Worm (Caenorhabditis elegans): ENCODE results near the gene unc-93.

The unc-93 gene

DNA sequence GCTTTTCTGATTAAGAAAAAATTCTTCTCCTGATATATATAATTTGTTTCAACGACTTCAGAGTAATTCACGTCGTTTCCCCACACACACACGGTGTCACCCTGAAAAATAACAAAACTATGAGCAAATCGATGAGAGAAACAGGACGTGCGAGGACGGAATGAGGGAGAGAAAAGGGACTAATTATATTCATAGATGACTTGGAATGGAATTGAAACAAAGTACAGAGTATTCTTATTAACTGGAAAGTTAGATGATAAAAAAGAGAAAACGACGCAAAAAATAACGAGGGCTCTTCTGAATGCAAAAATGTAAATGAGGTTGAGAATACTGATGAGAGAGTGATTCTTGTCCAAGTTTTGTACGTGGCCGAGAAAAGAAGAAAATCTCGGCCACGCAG lies 26.2 kb downstream of the unc-93 start, which contains the start of gene C46F11.6:
TSS of gene C46F11.6 (minus strand) at position 101 of the 400 bp plus-strand sequence.
- TF ChIP-seq nhr-28 (tag; optimal IDR thresholded peaks at IDR 0.05) (no peak), blmp-1 (tag; optimal IDR thresholded peaks at IDR 0.05) (no peak)

DNA sequence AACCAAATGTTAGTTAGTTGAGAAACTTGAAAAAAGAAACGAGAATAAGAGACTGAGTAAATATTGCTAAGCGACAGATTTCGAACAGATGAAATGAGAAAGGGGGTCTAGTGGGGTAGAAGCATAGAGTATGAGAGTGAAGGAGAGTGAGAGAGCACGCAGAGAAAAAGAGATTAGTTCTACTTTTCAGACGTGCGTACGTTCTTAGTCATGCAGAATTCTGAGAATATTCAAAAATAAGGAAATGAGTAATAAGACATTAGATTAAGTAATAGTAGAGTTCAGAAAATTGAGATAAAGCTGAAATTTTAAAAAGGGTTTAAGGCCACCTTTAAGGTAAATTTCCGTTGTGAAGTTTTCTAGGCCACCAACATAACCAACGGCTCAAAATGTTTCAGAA lies 26.8 kb downstream of the unc-93 start:
- TF ChIP-seq mep-1 (tag; optimal IDR thresholded peaks at IDR 0.05) (no peak), bed-3 (GFP tag; optimal IDR thresholded peaks at IDR 0.05) (no peak)

DNA sequence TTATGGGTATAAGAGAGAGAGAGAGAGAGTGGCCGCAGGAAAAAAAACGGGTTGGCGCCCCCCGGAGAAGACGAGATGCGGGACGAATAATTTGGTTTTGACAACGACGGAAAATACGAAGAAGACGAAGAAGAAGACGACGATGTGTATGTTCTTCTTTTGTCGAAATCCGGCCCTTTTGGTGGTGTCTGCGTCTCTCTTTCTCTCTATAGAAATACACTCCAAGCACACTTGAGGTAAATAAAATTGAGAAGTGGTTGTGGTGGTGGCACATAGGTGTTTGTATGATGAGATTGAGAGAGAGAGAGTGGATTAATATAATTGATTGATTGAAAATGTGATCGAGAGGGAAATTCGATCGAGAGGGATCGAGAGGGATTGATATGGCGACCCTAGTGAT lies 28.7 kb downstream of the unc-93 start:
- TF ChIP-seq pha-4 (tag; optimal IDR thresholded peaks at IDR 0.05) = peak; percentile 55
- no peak for TF ChIP-seq mab-5 (tag; optimal IDR thresholded peaks at IDR 0.05)
- peak; percentile 1 for TF ChIP-seq nhr-237 (tag; optimal IDR thresholded peaks at IDR 0.05)
- peak; percentile 88 for TF ChIP-seq ces-1 (GFP tag; optimal IDR thresholded peaks at IDR 0.05)
- TF ChIP-seq mls-2 (tag; optimal IDR thresholded peaks at IDR 0.05) = peak; percentile 24

DNA sequence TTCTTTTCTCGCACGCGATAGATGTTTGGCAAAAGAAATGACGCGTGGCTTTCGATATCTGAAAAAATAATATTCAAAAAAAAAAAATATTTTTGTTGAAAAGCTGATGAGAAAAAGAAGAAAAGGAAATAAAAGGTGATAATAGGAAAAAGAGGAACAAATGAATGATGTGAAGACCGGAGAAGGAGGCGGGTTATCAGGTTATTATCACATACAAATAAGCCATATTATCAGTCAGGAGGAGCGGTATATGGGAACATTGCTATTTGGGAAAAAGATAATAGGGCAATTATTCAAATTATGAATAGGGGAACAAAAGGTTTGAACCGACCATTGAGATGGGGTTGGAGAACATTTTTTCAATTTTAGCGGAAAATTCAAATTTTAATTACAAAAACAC lies 30.0 kb downstream of the unc-93 start:
- TF ChIP-seq unc-62 (GFP tag; optimal IDR thresholded peaks at IDR 0.05) (no peak), nhr-12 (tag; optimal IDR thresholded peaks at IDR 0.05) (no peak), zip-8 (tag; optimal IDR thresholded peaks at IDR 0.05) (no peak), unc-39 (tag; optimal IDR thresholded peaks at IDR 0.05) (no peak), ceh-83 (GFP tag; optimal IDR thresholded peaks at IDR 0.05) (no peak), sptf-1 (tag; optimal IDR thresholded peaks at IDR 0.05) (no peak), lin-32 (GFP tag; optimal IDR thresholded peaks at IDR 0.05) (no peak), tbx-8 (GFP tag; optimal IDR thresholded peaks at IDR 0.05) (no peak)

DNA sequence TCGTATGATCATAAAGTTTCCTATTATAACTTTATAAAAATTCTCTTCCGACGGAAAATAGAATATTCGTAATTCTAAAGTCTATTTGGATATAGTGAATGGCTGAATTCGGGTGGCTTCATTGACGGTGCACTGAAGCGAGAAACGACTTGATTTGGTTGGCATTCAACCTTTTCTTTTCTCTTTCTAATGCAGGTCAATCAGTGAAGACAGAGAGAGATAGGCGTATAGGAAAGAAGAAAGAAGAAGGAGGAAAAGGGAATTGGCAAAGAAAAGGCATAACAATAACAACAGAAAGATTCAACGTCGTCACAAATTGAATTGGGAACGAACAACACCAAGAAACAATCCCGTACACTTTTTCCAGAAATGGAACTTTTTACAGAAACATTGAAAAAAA lies 31.3 kb downstream of the unc-93 start:
- TF ChIP-seq nhr-12 (tag; optimal IDR thresholded peaks at IDR 0.05) (no peak), pha-4 (tag; optimal IDR thresholded peaks at IDR 0.05) (no peak), elt-3 (tag; optimal IDR thresholded peaks at IDR 0.05) (no peak), mab-5 (tag; optimal IDR thresholded peaks at IDR 0.05) (no peak), mls-2 (tag; optimal IDR thresholded peaks at IDR 0.05) (no peak), unc-39 (tag; optimal IDR thresholded peaks at IDR 0.05) (no peak), sem-2 (GFP tag; optimal IDR thresholded peaks at IDR 0.05) (no peak), ztf-11 (tag; optimal IDR thresholded peaks at IDR 0.05) (no peak), lsy-2 (tag; optimal IDR thresholded peaks at IDR 0.05) (no peak), ceh-39 (tag; optimal IDR thresholded peaks at IDR 0.05) (no peak), lin-13 (tag; optimal IDR thresholded peaks at IDR 0.05) (no peak), unc-62 (GFP tag; optimal IDR thresholded peaks at IDR 0.05) (no peak), ceh-43 (GFP tag; optimal IDR thresholded peaks at IDR 0.05) (no peak)

DNA sequence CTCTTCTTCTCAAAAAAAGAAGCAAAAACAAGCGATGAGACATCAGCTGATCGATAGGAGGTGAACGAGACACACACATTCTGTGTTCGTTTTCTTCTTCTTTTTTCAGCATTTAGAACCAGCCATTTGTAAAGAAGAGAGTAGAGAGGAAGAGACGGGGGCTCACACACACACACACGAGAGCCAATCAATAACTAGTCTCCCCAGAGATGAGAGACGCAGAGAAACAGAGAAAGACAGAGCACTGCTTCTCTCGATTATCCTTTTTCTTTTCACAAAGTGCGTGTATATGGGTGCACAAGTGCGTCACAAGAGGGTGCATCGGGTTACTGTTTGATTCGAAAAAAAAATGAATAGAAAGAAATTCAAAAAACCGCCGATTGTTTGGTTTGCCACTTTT lies 33.2 kb downstream of the unc-93 start:
- no peak for TF ChIP-seq nhr-12 (tag; optimal IDR thresholded peaks at IDR 0.05)
- TF ChIP-seq ceh-39 (tag; optimal IDR thresholded peaks at IDR 0.05) = peak; percentile 25
- TF ChIP-seq ces-1 (GFP tag; optimal IDR thresholded peaks at IDR 0.05) = peak; percentile 79
- TF ChIP-seq hlh-1 (tag; optimal IDR thresholded peaks at IDR 0.05) = peak; percentile 36
- TF ChIP-seq unc-120 (tag; optimal IDR thresholded peaks at IDR 0.05; ENCODE audit: poor library complexity, severe bottlenecking) = peak; percentile 77
- peak; percentile 60 for TF ChIP-seq sptf-1 (tag; optimal IDR thresholded peaks at IDR 0.05)
- TF ChIP-seq drap-1 (GFP tag; optimal IDR thresholded peaks at IDR 0.05) = no peak
- TF ChIP-seq pha-4 (tag; optimal IDR thresholded peaks at IDR 0.05) = peak; percentile 63
- TF ChIP-seq mls-2 (tag; optimal IDR thresholded peaks at IDR 0.05) = peak; percentile 25
- TF ChIP-seq mep-1 (tag; optimal IDR thresholded peaks at IDR 0.05) = peak; percentile 56

DNA sequence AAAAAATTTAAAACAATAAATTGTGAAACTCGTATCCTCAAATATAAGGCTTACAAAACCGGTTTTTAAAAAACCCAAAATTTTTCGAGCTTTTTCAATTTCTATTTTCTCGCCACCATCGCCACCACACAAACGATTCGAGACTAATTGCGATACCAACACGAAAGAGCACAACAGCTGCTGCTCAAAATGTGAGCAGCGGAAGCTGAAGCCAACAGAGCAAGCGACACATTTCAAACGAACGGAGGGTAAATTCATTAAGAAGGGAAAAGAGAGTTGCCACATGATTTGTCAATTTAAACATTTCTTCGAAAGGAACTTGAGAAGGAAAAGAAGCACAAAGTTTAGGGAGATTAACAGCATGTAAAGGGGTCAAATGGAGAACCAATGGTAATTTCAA lies 34.9 kb downstream of the unc-93 start:
- TF ChIP-seq ztf-11 (tag; optimal IDR thresholded peaks at IDR 0.05) (no peak), elt-1 (tag; optimal IDR thresholded peaks at IDR 0.05; ENCODE audit: borderline replicate concordance, insufficient read depth) (no peak), nhr-28 (tag; optimal IDR thresholded peaks at IDR 0.05) (no peak), mls-2 (tag; optimal IDR thresholded peaks at IDR 0.05) (no peak), nhr-76 (tag; optimal IDR thresholded peaks at IDR 0.05) (no peak), M03D4.4 (tag; optimal IDR thresholded peaks at IDR 0.05) (no peak), lin-32 (GFP tag; optimal IDR thresholded peaks at IDR 0.05) (peak; percentile 17), unc-120 (tag; optimal IDR thresholded peaks at IDR 0.05; ENCODE audit: poor library complexity, severe bottlenecking) (peak; percentile 5), tbx-8 (GFP tag; optimal IDR thresholded peaks at IDR 0.05) (no peak), hlh-1 (tag; optimal IDR thresholded peaks at IDR 0.05) (peak; percentile 92), unc-39 (tag; optimal IDR thresholded peaks at IDR 0.05) (no peak), ceh-39 (tag; optimal IDR thresholded peaks at IDR 0.05) (no peak), sptf-1 (tag; optimal IDR thresholded peaks at IDR 0.05) (no peak), bed-3 (GFP tag; optimal IDR thresholded peaks at IDR 0.05) (no peak), pha-4 (tag; optimal IDR thresholded peaks at IDR 0.05) (no peak), lin-13 (tag; optimal IDR thresholded peaks at IDR 0.05) (no peak), lsy-2 (tag; optimal IDR thresholded peaks at IDR 0.05) (no peak), elt-3 (tag; optimal IDR thresholded peaks at IDR 0.05) (no peak), sem-2 (GFP tag; optimal IDR thresholded peaks at IDR 0.05) (no peak), drap-1 (GFP tag; optimal IDR thresholded peaks at IDR 0.05) (no peak), ces-1 (GFP tag; optimal IDR thresholded peaks at IDR 0.05) (peak; percentile 87), cnd-1 (tag; optimal IDR thresholded peaks at IDR 0.05) (no peak), unc-62 (GFP tag; optimal IDR thresholded peaks at IDR 0.05) (peak; percentile 18), ham-2 (GFP tag; optimal IDR thresholded peaks at IDR 0.05) (no peak)

Data from whole organism, mixed stage, embryonic.